Worm (Caenorhabditis elegans) whole organism, L4 larva: ENCODE data around the gene Y62H9A.8.

Experiments used
- aha-1 ChIP-seq: fragments of 150-350 bp; peaks from one replicate; lab custom pipeline; 2014; ENCODE audit warnings: missing biosample characterization, missing genetic modification characterization
- dve-1 ChIP-seq: sonication (generic microtip); optimal IDR thresholded peaks from 2 replicates; lab custom pipeline; 2017; ENCODE audit warnings: antibody characterized with exemption, mild to moderate bottlenecking, missing genetic modification characterization, missing compliant biosample characterization; ENCODE audit not compliant: insufficient read depth
- fkh-10 ChIP-seq: fragments of 150-350 bp; optimal IDR thresholded peaks from 2 replicates; lab custom pipeline; 2014; ENCODE audit warnings: missing biosample characterization, missing genetic modification reagents, missing genetic modification characterization
- hmg-1.1 ChIP-seq: fragments of 200-800 bp; sonication (Bioruptor generic); IDR thresholded peaks from 2 replicates; pipeline ENCODE4 v1.3.6; 2022; ENCODE audit warnings: missing genetic modification reagents, missing genetic modification characterization, missing compliant biosample characterization
- nhr-48 ChIP-seq: sonication (generic microtip); optimal IDR thresholded peaks from 2 replicates; lab custom pipeline; 2016; ENCODE audit warnings: mild to moderate bottlenecking, missing genetic modification characterization, missing compliant biosample characterization
- ztf-11 ChIP-seq: fragments of 150-350 bp; optimal IDR thresholded peaks from 2 replicates; lab custom pipeline; 2014; ENCODE audit warnings: missing biosample characterization, missing genetic modification characterization

DNA sequence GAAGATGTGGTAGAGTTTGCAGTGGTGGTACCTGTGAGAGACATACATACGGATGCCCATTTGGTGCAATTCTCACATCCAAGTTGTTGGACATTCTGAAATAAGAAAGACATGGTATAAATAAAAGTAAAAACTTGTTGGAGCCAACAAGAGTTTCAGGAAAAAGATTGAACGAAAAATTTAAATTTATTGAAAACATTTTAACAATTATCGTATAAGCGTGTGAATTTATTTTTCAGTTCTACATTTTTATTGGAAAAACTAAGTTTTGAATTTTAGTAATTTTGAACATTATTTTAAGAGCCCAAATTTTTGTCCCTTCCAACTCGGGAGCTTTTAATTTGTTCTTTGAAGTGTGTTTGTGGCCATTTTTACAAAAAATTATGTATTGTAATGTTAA lies 37.3 kb downstream of the Y62H9A.8 start, which contains the start of gene F54F7.8:
- TF ChIP-seq dve-1 (tag; lab: Kevin White, UChicago) (no peak), ztf-11 (tag; lab: Kevin White, UChicago) (no peak), hmg-1.1 (GFP tag; lab: Robert Waterston, UW) (no peak), fkh-10 (no peak), aha-1 (tag; lab: Kevin White, UChicago) (no peak), nhr-48 (tag; lab: Kevin White, UChicago) (no peak)
